Worm (Caenorhabditis elegans) whole organism, L2 larva: ENCODE measurements around the gene rpia-1.

Experiments used
- C34F6.9 ChIP-seq: fragments of 150-350 bp; optimal IDR thresholded peaks from 2 replicates; lab custom pipeline; 2014; ENCODE audit warnings: missing biosample characterization, missing genetic modification characterization
- F13H6.1 ChIP-seq: sonication (generic microtip); optimal IDR thresholded peaks from 2 replicates; lab custom pipeline; 2016; ENCODE audit warnings: missing genetic modification characterization, missing compliant biosample characterization
- R02D3.7 ChIP-seq: fragments of 150-350 bp; optimal IDR thresholded peaks from 2 replicates; lab custom pipeline; 2014; ENCODE audit warnings: missing biosample characterization, missing genetic modification characterization
- Y55F3AM.14 ChIP-seq: fragments of 200-800 bp; sonication (Bioruptor generic); optimal IDR thresholded peaks from 2 replicates; lab custom pipeline; 2018; ENCODE audit warnings: mild to moderate bottlenecking, missing genetic modification characterization, missing compliant biosample characterization
- ama-1 ChIP-seq: fragments of 150-350 bp; optimal IDR thresholded peaks from 2 replicates; lab custom pipeline; 2018; ENCODE audit warnings: inconsistent platforms
- blmp-1 ChIP-seq: sonication (generic microtip); optimal IDR thresholded peaks from 2 replicates; lab custom pipeline; 2017; ENCODE audit warnings: missing genetic modification characterization, mild to moderate bottlenecking, missing compliant biosample characterization, antibody characterized with exemption, moderate library complexity; ENCODE audit not compliant: insufficient read depth
- ceh-16 ChIP-seq: fragments of 150-350 bp; optimal IDR thresholded peaks from 2 replicates; lab custom pipeline; 2014; ENCODE audit warnings: missing biosample characterization, missing genetic modification characterization
- ceh-82 ChIP-seq: fragments of 150-350 bp; optimal IDR thresholded peaks from 2 replicates; lab custom pipeline; 2014; ENCODE audit warnings: missing biosample characterization, missing genetic modification characterization
- crh-2 ChIP-seq: sonication (generic microtip); optimal IDR thresholded peaks from 2 replicates; lab custom pipeline; 2017; ENCODE audit warnings: missing biosample characterization, missing genetic modification characterization
- egl-27 ChIP-seq: sonication (generic microtip); optimal IDR thresholded peaks from 3 replicates; lab custom pipeline; 2017; ENCODE audit warnings: missing biosample characterization, missing genetic modification reagents, missing genetic modification characterization
- elt-1 ChIP-seq: fragments of 150-350 bp; optimal IDR thresholded peaks from 2 replicates; lab custom pipeline; 2014; ENCODE audit warnings: missing biosample characterization, missing genetic modification characterization
- fos-1 ChIP-seq: fragments of 150-350 bp; optimal IDR thresholded peaks from 2 replicates; lab custom pipeline; 2014; ENCODE audit warnings: missing biosample characterization, missing genetic modification characterization
- gmeb-1 ChIP-seq: fragments of 150-350 bp; optimal IDR thresholded peaks from 2 replicates; lab custom pipeline; 2014; ENCODE audit warnings: missing biosample characterization, missing genetic modification characterization
- lin-11 ChIP-seq: fragments of 150-350 bp; sonication (generic microtip); optimal IDR thresholded peaks from 2 replicates; lab custom pipeline; 2014; ENCODE audit warnings: missing biosample characterization, missing genetic modification characterization, inconsistent platforms, mixed read lengths
- lin-13 ChIP-seq: fragments of 150-350 bp; optimal IDR thresholded peaks from 2 replicates; lab custom pipeline; 2014; ENCODE audit warnings: missing biosample characterization, missing genetic modification reagents, missing genetic modification characterization
- lin-39 ChIP-seq: fragments of 150-350 bp; optimal IDR thresholded peaks from 2 replicates; lab custom pipeline; 2014; ENCODE audit warnings: missing biosample characterization, missing genetic modification reagents, missing genetic modification characterization
- lsy-2 ChIP-seq, 2 experiments: fragments of 150-350 bp in 1 of 2; sonication (generic microtip) in 1 of 2; optimal IDR thresholded peaks; 2 replicates each; lab custom pipeline; 2014 to 2017; ENCODE audit warnings: missing biosample characterization in 2 of 2, missing genetic modification characterization in 2 of 2
- mab-5 ChIP-seq: fragments of 150-350 bp; optimal IDR thresholded peaks from 2 replicates; lab custom pipeline; 2014; ENCODE audit warnings: missing biosample characterization, missing genetic modification characterization
- mbf-1 ChIP-seq: sonication (generic microtip); optimal IDR thresholded peaks from 2 replicates; lab custom pipeline; 2017; ENCODE audit warnings: missing biosample characterization, missing genetic modification characterization
- mdl-1 ChIP-seq, 2 experiments: fragments of 150-350 bp in 1 of 2; sonication (generic microtip) in 1 of 2; optimal IDR thresholded peaks; 2 replicates each; lab custom pipeline; 2017; ENCODE audit warnings: missing biosample characterization in 2 of 2, missing genetic modification characterization in 2 of 2
- nhr-10 ChIP-seq: sonication (generic microtip); optimal IDR thresholded peaks from 2 replicates; lab custom pipeline; 2017; ENCODE audit warnings: missing biosample characterization, missing genetic modification characterization
- nhr-11 ChIP-seq: fragments of 150-350 bp; optimal IDR thresholded peaks from 2 replicates; lab custom pipeline; 2014; ENCODE audit warnings: missing biosample characterization, missing genetic modification characterization
- nhr-12 ChIP-seq: fragments of 150-350 bp; optimal IDR thresholded peaks from 2 replicates; lab custom pipeline; 2014; ENCODE audit warnings: missing biosample characterization, missing genetic modification characterization
- nhr-129 ChIP-seq: fragments of 150-350 bp; optimal IDR thresholded peaks from 2 replicates; lab custom pipeline; 2014; ENCODE audit warnings: missing biosample characterization, missing genetic modification characterization
- nhr-21 ChIP-seq: fragments of 150-350 bp; optimal IDR thresholded peaks from 2 replicates; lab custom pipeline; 2014; ENCODE audit warnings: missing biosample characterization, missing genetic modification characterization
- nhr-23 ChIP-seq: fragments of 150-350 bp; optimal IDR thresholded peaks from 2 replicates; lab custom pipeline; 2014; ENCODE audit warnings: missing biosample characterization, missing genetic modification reagents, missing genetic modification characterization
- nhr-237 ChIP-seq: fragments of 150-350 bp; optimal IDR thresholded peaks from 2 replicates; lab custom pipeline; 2014; ENCODE audit warnings: missing biosample characterization, missing genetic modification characterization
- nhr-25 ChIP-seq: fragments of 150-350 bp; sonication (generic microtip); optimal IDR thresholded peaks from 3 replicates; lab custom pipeline; 2014; ENCODE audit warnings: missing biosample characterization, missing genetic modification characterization
- nhr-6 ChIP-seq: fragments of 150-350 bp; optimal IDR thresholded peaks from 2 replicates; lab custom pipeline; 2014; ENCODE audit warnings: missing biosample characterization, missing genetic modification characterization
- nhr-77 ChIP-seq: fragments of 150-350 bp; optimal IDR thresholded peaks from 2 replicates; lab custom pipeline; 2014; ENCODE audit warnings: missing biosample characterization, missing genetic modification characterization
- peb-1 ChIP-seq: fragments of 150-350 bp; optimal IDR thresholded peaks from 2 replicates; lab custom pipeline; 2014; ENCODE audit warnings: missing biosample characterization, missing genetic modification characterization
- skn-1 ChIP-seq: sonication (generic microtip); optimal IDR thresholded peaks from 2 replicates; lab custom pipeline; 2017; ENCODE audit warnings: missing biosample characterization, missing genetic modification characterization
- sma-3 ChIP-seq: sonication (generic microtip); optimal IDR thresholded peaks from 2 replicates; lab custom pipeline; 2016; ENCODE audit warnings: missing genetic modification reagents, missing genetic modification characterization, missing compliant biosample characterization
- sma-9 ChIP-seq, 2 experiments: fragments of 150-350 bp in 1 of 2; sonication (generic microtip) in 1 of 2; optimal IDR thresholded peaks; 2 replicates each; lab custom pipeline; 2014 to 2016; ENCODE audit warnings: missing genetic modification characterization in 2 of 2, mild to moderate bottlenecking in 1 of 2, missing biosample characterization in 1 of 2, missing compliant biosample characterization in 1 of 2, missing genetic modification reagents in 1 of 2, moderate library complexity in 1 of 2
- snpc-4 ChIP-seq: fragments of 150-350 bp; optimal IDR thresholded peaks from 2 replicates; lab custom pipeline; 2014; ENCODE audit warnings: missing biosample characterization, missing genetic modification characterization
- unc-39 ChIP-seq: fragments of 150-350 bp; optimal IDR thresholded peaks from 2 replicates; lab custom pipeline; 2014; ENCODE audit warnings: missing biosample characterization, missing genetic modification characterization
- unc-55 ChIP-seq: fragments of 150-350 bp; sonication (generic microtip); optimal IDR thresholded peaks from 3 replicates; lab custom pipeline; 2014; ENCODE audit warnings: missing biosample characterization, missing genetic modification reagents, missing genetic modification characterization
- unc-62 ChIP-seq: fragments of 150-350 bp; optimal IDR thresholded peaks from 2 replicates; lab custom pipeline; 2014; ENCODE audit warnings: missing biosample characterization, missing genetic modification reagents, missing genetic modification characterization
- zag-1 ChIP-seq: fragments of 150-350 bp; optimal IDR thresholded peaks from 2 replicates; lab custom pipeline; 2014; ENCODE audit warnings: missing biosample characterization, missing genetic modification characterization
- ztf-1 ChIP-seq: fragments of 200-800 bp; sonication (Bioruptor generic); conservative IDR thresholded peaks from 2 replicates; pipeline ENCODE4 v1.3.6; 2022; ENCODE audit warnings: missing genetic modification characterization, missing compliant biosample characterization
- ztf-11 ChIP-seq: sonication (generic microtip); optimal IDR thresholded peaks from 2 replicates; lab custom pipeline; 2017; ENCODE audit warnings: missing biosample characterization, missing genetic modification characterization
- ztf-4 ChIP-seq: fragments of 150-350 bp; optimal IDR thresholded peaks from 2 replicates; lab custom pipeline; 2014; ENCODE audit warnings: missing biosample characterization, missing genetic modification characterization

rpia-1 gene

ce11 chrIII:7158709-7159108, 35.8 kb downstream of the rpia-1 start, which contains the start of gene nuo-4:
Gene nuo-4, minus strand, starts transcription at chrIII:7158809.
- no peak for TF ChIP-seq nhr-23 (tag; lab: Kevin White, UChicago)
- no peak for TF ChIP-seq nhr-11
- no peak for TF ChIP-seq nhr-77 (tag; lab: Kevin White, UChicago)
- TF ChIP-seq mdl-1 (tag; optimal IDR thresholded peaks at IDR 0.05; lab: Kevin White, UChicago): no peak
- no peak for TF ChIP-seq F13H6.1
- TF ChIP-seq ama-1 (lab: Kevin White, UChicago): no peak
- no peak for TF ChIP-seq ztf-4
- no peak for TF ChIP-seq blmp-1 (tag; lab: Kevin White, UChicago)
- no peak for TF ChIP-seq unc-55 (GFP tag; lab: Kevin White, UChicago)
- no peak for TF ChIP-seq crh-2 (tag; lab: Kevin White, UChicago)
- TF ChIP-seq nhr-12: no peak
- TF ChIP-seq gmeb-1 (tag; lab: Kevin White, UChicago): no peak
- TF ChIP-seq nhr-237 (tag; lab: Kevin White, UChicago): no peak
- no peak for TF ChIP-seq skn-1 (tag; lab: Kevin White, UChicago)
- TF ChIP-seq zag-1 (tag; lab: Kevin White, UChicago): no peak
- TF ChIP-seq sma-9 (GFP tag; optimal IDR thresholded peaks at IDR 0.05; lab: Kevin White, UChicago): no peak
- no peak for TF ChIP-seq sma-9 (tag; optimal IDR thresholded peaks at IDR 0.05; lab: Kevin White, UChicago)
- TF ChIP-seq lin-39: no peak

- TF ChIP-seq R02D3.7 (tag; lab: Kevin White, UChicago) (no peak), mbf-1 (tag; lab: Kevin White, UChicago) (no peak), ztf-1 (GFP tag; lab: Robert Waterston, UW) (no peak), ama-1 (lab: Kevin White, UChicago) (no peak), skn-1 (tag; lab: Kevin White, UChicago) (no peak), Y55F3AM.14 (GFP tag; lab: Kevin White, UChicago) (no peak)
Measured at ce11 chrIII:7159246-7159645, 36.3 kb downstream of the rpia-1 start.

ce11 chrIII:7161055-7161454, 38.1 kb downstream of the rpia-1 start, which contains the start of gene rnp-7:
Gene rnp-7, minus strand, starts transcription at chrIII:7161155.
- no peak for TF ChIP-seq crh-2 (tag; lab: Kevin White, UChicago)
- TF ChIP-seq unc-62 (GFP tag; lab: Kevin White, UChicago): no peak
- TF ChIP-seq ztf-11 (tag; lab: Kevin White, UChicago): no peak
- TF ChIP-seq nhr-21 (tag; lab: Kevin White, UChicago): no peak
- no peak for TF ChIP-seq zag-1 (tag; lab: Kevin White, UChicago)
- TF ChIP-seq lin-11 (tag; lab: Kevin White, UChicago): no peak
- TF ChIP-seq unc-55 (GFP tag; lab: Kevin White, UChicago): no peak
- no peak for TF ChIP-seq lsy-2 (tag; optimal IDR thresholded peaks at IDR 0.05; lab: Kevin White, UChicago)
- TF ChIP-seq, all 48 proteins: peak for 0

ce11 chrIII:7162065-7162762, 39.3 kb downstream of the rpia-1 start, which contains the start of the genes syf-2 and K04G7.1:
Gene syf-2, minus strand, starts transcription at chrIII:7162115.
Gene K04G7.1, plus strand, starts transcription at chrIII:7162712.
- TF ChIP-seq mdl-1 (tag; optimal IDR thresholded peaks at IDR 0.05; lab: Kevin White, UChicago): peak in 1 of 2 experiments; percentile 67
- peak; percentile 69 for TF ChIP-seq nhr-6
- peak; percentile 99 for TF ChIP-seq lin-13 (GFP tag; lab: Kevin White, UChicago)
- peak; percentile 82 for TF ChIP-seq fos-1
- TF ChIP-seq unc-39: no peak
- peak; percentile 78 to 96 for TF ChIP-seq lsy-2 (tag; optimal IDR thresholded peaks at IDR 0.05; lab: Kevin White, UChicago)
- TF ChIP-seq nhr-10: no peak
- TF ChIP-seq ztf-1 (GFP tag; lab: Robert Waterston, UW): no peak
- TF ChIP-seq peb-1: no peak
- TF ChIP-seq R02D3.7 (tag; lab: Kevin White, UChicago): peak; percentile 19
- peak; percentile 82 for TF ChIP-seq snpc-4 (tag; lab: Kevin White, UChicago)
- peak; percentile 94 for TF ChIP-seq C34F6.9 (tag; lab: Kevin White, UChicago)
- TF ChIP-seq mab-5 (tag; lab: Kevin White, UChicago): peak; percentile 79
- TF ChIP-seq nhr-23 (tag; lab: Kevin White, UChicago): no peak
- no peak for TF ChIP-seq elt-1
- no peak for TF ChIP-seq Y55F3AM.14 (GFP tag; lab: Kevin White, UChicago)
- peak; percentile 19 for TF ChIP-seq skn-1 (tag; lab: Kevin White, UChicago)
- peak; percentile 83 for TF ChIP-seq sma-9 (GFP tag; optimal IDR thresholded peaks at IDR 0.05; lab: Kevin White, UChicago)
- no peak for TF ChIP-seq sma-9 (tag; optimal IDR thresholded peaks at IDR 0.05; lab: Kevin White, UChicago)
- TF ChIP-seq ztf-11 (tag; lab: Kevin White, UChicago): no peak
- no peak for TF ChIP-seq unc-62 (GFP tag; lab: Kevin White, UChicago)
- peak; percentile 86 for TF ChIP-seq sma-3 (GFP tag; lab: Kevin White, UChicago)
- no peak for TF ChIP-seq ceh-82
- no peak for TF ChIP-seq ama-1 (lab: Kevin White, UChicago)
- peak; percentile 63 for TF ChIP-seq blmp-1 (tag; lab: Kevin White, UChicago)
- TF ChIP-seq F13H6.1: peak; percentile 78
- TF ChIP-seq crh-2 (tag; lab: Kevin White, UChicago): peak; percentile 94
- no peak for TF ChIP-seq nhr-237 (tag; lab: Kevin White, UChicago)
- TF ChIP-seq nhr-25 (tag; lab: Kevin White, UChicago): peak; percentile 89
- no peak for TF ChIP-seq nhr-11
- peak; percentile 86 for TF ChIP-seq nhr-21 (tag; lab: Kevin White, UChicago)
- peak; percentile 82 for TF ChIP-seq nhr-129 (tag; lab: Kevin White, UChicago)
- peak; percentile 56 for TF ChIP-seq ceh-16 (tag; lab: Kevin White, UChicago)
- peak; percentile 3 for TF ChIP-seq lin-39
- TF ChIP-seq nhr-12: no peak
- peak; percentile 92 for TF ChIP-seq egl-27 (tag; lab: Kevin White, UChicago)
